Fruit fly (Drosophila melanogaster) whole organism, embryonic: ENCODE results near the gene SLC22A.

Source experiments
- ATbp ChIP-seq: fragments of 200-800 bp; sonication (Bioruptor generic); optimal IDR thresholded peaks from 2 replicates; lab custom pipeline; 2017; ENCODE audit warnings: missing biosample characterization, mild to moderate bottlenecking, missing genetic modification characterization, missing genetic modification reagents
- Abd-B ChIP-seq: fragments of 200-800 bp; sonication (Bioruptor generic); optimal IDR thresholded peaks from 2 replicates; lab custom pipeline; 2018; ENCODE audit warnings: missing biosample characterization, mild to moderate bottlenecking, missing genetic modification characterization, moderate library complexity
- Adf1 ChIP-seq: fragments of 200-800 bp; sonication (Bioruptor generic); IDR thresholded peaks from 2 replicates; pipeline ENCODE4 v1.3.6; 2022; ENCODE audit warnings: missing biosample characterization, missing genetic modification characterization
- Aef1 ChIP-seq: fragments of 200-800 bp; sonication (Bioruptor generic); IDR thresholded peaks from 3 replicates; pipeline ENCODE4 v1.3.6; 2022; ENCODE audit warnings: missing biosample characterization, missing genetic modification characterization
- BEAF-32 ChIP-seq: fragments of 200-800 bp; sonication (Bioruptor generic); optimal IDR thresholded peaks from 3 replicates; lab custom pipeline; 2017; ENCODE audit warnings: missing biosample characterization, missing genetic modification characterization, mild to moderate bottlenecking, moderate library complexity, missing genetic modification reagents
- C15 ChIP-seq: fragments of 200-800 bp; sonication (Bioruptor generic); IDR thresholded peaks from 3 replicates; pipeline ENCODE4 v1.3.6; 2022; ENCODE audit warnings: missing biosample characterization, missing genetic modification characterization
- CG12104 ChIP-seq: fragments of 200-800 bp; sonication (Bioruptor generic); optimal IDR thresholded peaks from 3 replicates; lab custom pipeline; 2016; ENCODE audit warnings: missing biosample characterization, missing genetic modification characterization
- CG13894 ChIP-seq: fragments of 200-800 bp; sonication (Bioruptor generic); optimal IDR thresholded peaks from 3 replicates; lab custom pipeline; 2018; ENCODE audit warnings: missing biosample characterization, mild to moderate bottlenecking, missing genetic modification characterization, moderate library complexity
- CG14441 ChIP-seq: fragments of 200-800 bp; sonication (Bioruptor generic); IDR thresholded peaks from 2 replicates; pipeline ENCODE4 v1.3.6; 2022; ENCODE audit warnings: missing biosample characterization, missing genetic modification characterization
- CG14667 ChIP-seq: fragments of 200-800 bp; sonication (Bioruptor generic); IDR thresholded peaks from 2 replicates; pipeline ENCODE4 v1.3.6; 2022; ENCODE audit warnings: missing biosample characterization, missing genetic modification characterization
- CG14710 ChIP-seq: fragments of 200-800 bp; sonication (Bioruptor generic); optimal IDR thresholded peaks from 3 replicates; lab custom pipeline; 2019; ENCODE audit warnings: missing biosample characterization, mild to moderate bottlenecking, missing genetic modification characterization, moderate library complexity
- CG1529 ChIP-seq: fragments of 200-800 bp; sonication (Bioruptor generic); optimal IDR thresholded peaks from 3 replicates; lab custom pipeline; 2018; ENCODE audit warnings: missing biosample characterization, missing genetic modification characterization
- CG15479 ChIP-seq: fragments of 200-800 bp; sonication (Bioruptor generic); optimal IDR thresholded peaks from 3 replicates; lab custom pipeline; 2019; ENCODE audit warnings: missing biosample characterization, mild to moderate bottlenecking, missing genetic modification characterization, moderate library complexity
- CG16813 ChIP-seq: fragments of 200-800 bp; sonication (Bioruptor generic); IDR thresholded peaks from 3 replicates; pipeline ENCODE4 v1.3.6; 2022; ENCODE audit warnings: missing biosample characterization, missing genetic modification characterization; ENCODE audit not compliant: partially characterized antibody
- CG17829 ChIP-seq: fragments of 200-800 bp; optimal IDR thresholded peaks from 2 replicates; lab custom pipeline; 2019; ENCODE audit warnings: missing biosample characterization, mild to moderate bottlenecking, missing genetic modification characterization, moderate library complexity
- CG2116 ChIP-seq: fragments of 200-800 bp; sonication (Bioruptor generic); optimal IDR thresholded peaks from 3 replicates; lab custom pipeline; 2018; ENCODE audit warnings: missing biosample characterization, mild to moderate bottlenecking, missing genetic modification characterization
- CG2712 ChIP-seq: fragments of 200-800 bp; optimal IDR thresholded peaks from 3 replicates; lab custom pipeline; 2019; ENCODE audit warnings: missing biosample characterization, mild to moderate bottlenecking, missing genetic modification characterization, moderate library complexity
- CG30020 ChIP-seq: fragments of 200-800 bp; optimal IDR thresholded peaks from 2 replicates; lab custom pipeline; 2019; ENCODE audit warnings: missing biosample characterization, mild to moderate bottlenecking, missing genetic modification characterization, moderate library complexity
- CG31365 ChIP-seq: fragments of 200-800 bp; sonication (Bioruptor generic); optimal IDR thresholded peaks from 2 replicates; lab custom pipeline; 2018; ENCODE audit warnings: missing biosample characterization, mild to moderate bottlenecking, missing genetic modification characterization
- CG4328 ChIP-seq: fragments of 200-800 bp; sonication (Bioruptor generic); optimal IDR thresholded peaks from 3 replicates; lab custom pipeline; 2017; ENCODE audit warnings: missing biosample characterization, missing genetic modification reagents, missing genetic modification characterization
- CG6254 ChIP-seq: fragments of 200-800 bp; sonication (Bioruptor generic); optimal IDR thresholded peaks from 3 replicates; lab custom pipeline; 2017; ENCODE audit warnings: mild to moderate bottlenecking, missing biosample characterization, missing genetic modification reagents, missing genetic modification characterization
- CG9437 ChIP-seq: fragments of 200-800 bp; sonication (Bioruptor generic); optimal IDR thresholded peaks from 2 replicates; lab custom pipeline; 2018; ENCODE audit warnings: missing biosample characterization, mild to moderate bottlenecking, missing genetic modification characterization
- CG9727 ChIP-seq: fragments of 200-800 bp; sonication (Bioruptor generic); optimal IDR thresholded peaks from 3 replicates; lab custom pipeline; 2017; ENCODE audit warnings: missing biosample characterization, mild to moderate bottlenecking, missing genetic modification characterization
- CoRest ChIP-seq: fragments of 200-800 bp; sonication (Bioruptor generic); optimal IDR thresholded peaks from 3 replicates; lab custom pipeline; 2018; ENCODE audit warnings: missing biosample characterization, mild to moderate bottlenecking, missing genetic modification characterization, moderate library complexity
- Deaf1 ChIP-seq: fragments of 200-800 bp; optimal IDR thresholded peaks from 3 replicates; lab custom pipeline; 2019; ENCODE audit warnings: missing biosample characterization, mild to moderate bottlenecking, missing genetic modification characterization, moderate library complexity
- Dp ChIP-seq: fragments of 200-800 bp; sonication (Bioruptor generic); optimal IDR thresholded peaks from 2 replicates; lab custom pipeline; 2018; ENCODE audit warnings: missing biosample characterization, mild to moderate bottlenecking, missing genetic modification characterization, moderate library complexity
- E2f2 ChIP-seq: fragments of 200-800 bp; sonication (Bioruptor generic); IDR thresholded peaks from 2 replicates; pipeline ENCODE4 v1.3.6; 2022; ENCODE audit warnings: missing biosample characterization, missing genetic modification characterization
- Fer2 ChIP-seq: fragments of 200-800 bp; sonication (Bioruptor generic); optimal IDR thresholded peaks from 2 replicates; lab custom pipeline; 2018; ENCODE audit warnings: missing biosample characterization, mild to moderate bottlenecking, missing genetic modification characterization, moderate library complexity
- Lhr ChIP-seq: fragments of 200-800 bp; sonication (Bioruptor generic); optimal IDR thresholded peaks from 3 replicates; lab custom pipeline; 2017; ENCODE audit warnings: mild to moderate bottlenecking, missing biosample characterization, missing genetic modification reagents, missing genetic modification characterization
- MBD-R2 ChIP-seq: fragments of 200-800 bp; sonication (Bioruptor generic); IDR thresholded peaks from 2 replicates; pipeline ENCODE4 v1.3.6; 2022; ENCODE audit warnings: missing biosample characterization, missing genetic modification characterization
- NC2α ChIP-seq: fragments of 200-800 bp; sonication (Bioruptor generic); optimal IDR thresholded peaks from 2 replicates; lab custom pipeline; 2016; ENCODE audit warnings: missing biosample characterization, missing genetic modification characterization
- Nf-YB ChIP-seq: fragments of 200-800 bp; sonication (Bioruptor generic); optimal IDR thresholded peaks from 3 replicates; lab custom pipeline; 2019; ENCODE audit warnings: missing biosample characterization, mild to moderate bottlenecking, missing genetic modification characterization, moderate library complexity
- Opbp ChIP-seq: fragments of 200-800 bp; sonication (Bioruptor generic); IDR thresholded peaks from 3 replicates; pipeline ENCODE4 v1.3.6; 2022; ENCODE audit warnings: missing biosample characterization, missing genetic modification characterization; ENCODE audit not compliant: partially characterized antibody
- Ptx1 ChIP-seq: fragments of 200-800 bp; sonication (Bioruptor generic); IDR thresholded peaks from 2 replicates; pipeline ENCODE4 v1.3.6; 2022; ENCODE audit warnings: missing biosample characterization, missing genetic modification characterization
- Spps ChIP-seq: fragments of 200-800 bp; sonication (Bioruptor generic); optimal IDR thresholded peaks from 2 replicates; lab custom pipeline; 2018; ENCODE audit warnings: missing biosample characterization, mild to moderate bottlenecking, missing genetic modification characterization
- ab ChIP-seq: fragments of 200-800 bp; sonication (Bioruptor generic); optimal IDR thresholded peaks from 2 replicates; lab custom pipeline; 2016; ENCODE audit warnings: missing biosample characterization, missing genetic modification characterization
- ara ChIP-seq: fragments of 200-800 bp; sonication (Bioruptor generic); IDR thresholded peaks from 2 replicates; pipeline ENCODE4 v1.3.6; 2022; ENCODE audit warnings: missing biosample characterization, missing genetic modification characterization
- bbx ChIP-seq: fragments of 200-800 bp; sonication (Bioruptor generic); IDR thresholded peaks from 2 replicates; pipeline ENCODE4 v1.3.6; 2022; ENCODE audit warnings: missing biosample characterization, missing genetic modification characterization; ENCODE audit not compliant: partially characterized antibody
- eve ChIP-seq, 2 experiments: fragments of >200 bp; optimal IDR thresholded peaks; 2 replicates each; lab custom pipeline; 2017; ENCODE audit warnings: missing biosample characterization in 2 of 2, missing genetic modification characterization in 2 of 2
- gfzf ChIP-seq: fragments of 200-800 bp; sonication (Bioruptor generic); optimal IDR thresholded peaks from 2 replicates; lab custom pipeline; 2016; ENCODE audit warnings: missing biosample characterization, mild to moderate bottlenecking, missing genetic modification characterization, moderate library complexity
- gt ChIP-seq: fragments of 200-800 bp; sonication (Bioruptor generic); IDR thresholded peaks from 2 replicates; pipeline ENCODE4 v1.3.6; 2022; ENCODE audit warnings: missing biosample characterization, missing genetic modification characterization
- insv ChIP-seq, 2 experiments: fragments of 200-800 bp; sonication (Bioruptor generic); optimal IDR thresholded peaks; 3 replicates each; lab custom pipeline; 2016 to 2018; ENCODE audit warnings: missing biosample characterization in 2 of 2, missing genetic modification characterization in 2 of 2
- lola ChIP-seq, 3 experiments: fragments of >200 bp in 2 of 3; fragments of 200-800 bp in 1 of 3; sonication (Bioruptor generic) in 1 of 3; optimal IDR thresholded peaks; 2 replicates each; lab custom pipeline; 2017 to 2019; ENCODE audit warnings: missing biosample characterization in 3 of 3, missing genetic modification characterization in 3 of 3, mild to moderate bottlenecking in 1 of 3, moderate library complexity in 1 of 3
- nmo ChIP-seq: fragments of 200-800 bp; sonication (Bioruptor generic); optimal IDR thresholded peaks from 2 replicates; lab custom pipeline; 2018; ENCODE audit warnings: missing biosample characterization, mild to moderate bottlenecking, missing genetic modification characterization, moderate library complexity
- onecut ChIP-seq: fragments of 200-800 bp; sonication (Bioruptor generic); IDR thresholded peaks from 2 replicates; pipeline ENCODE4 v1.3.6; 2022; ENCODE audit warnings: missing biosample characterization, missing genetic modification characterization
- pzg ChIP-seq: fragments of 200-800 bp; sonication (Bioruptor generic); optimal IDR thresholded peaks from 3 replicates; lab custom pipeline; 2018; ENCODE audit warnings: missing biosample characterization, mild to moderate bottlenecking, missing genetic modification characterization, moderate library complexity
- row ChIP-seq: fragments of 200-800 bp; sonication (Bioruptor generic); IDR thresholded peaks from 3 replicates; pipeline ENCODE4 v1.3.6; 2022; ENCODE audit warnings: missing biosample characterization, missing genetic modification characterization
- shn ChIP-seq: fragments of 200-800 bp; sonication (Bioruptor generic); optimal IDR thresholded peaks from 3 replicates; lab custom pipeline; 2016; ENCODE audit warnings: missing biosample characterization, missing genetic modification characterization
- stwl ChIP-seq: fragments of 200-800 bp; sonication (Bioruptor generic); optimal IDR thresholded peaks from 3 replicates; lab custom pipeline; 2018; ENCODE audit warnings: missing biosample characterization, mild to moderate bottlenecking, missing genetic modification characterization, moderate library complexity

The SLC22A gene

DNA sequence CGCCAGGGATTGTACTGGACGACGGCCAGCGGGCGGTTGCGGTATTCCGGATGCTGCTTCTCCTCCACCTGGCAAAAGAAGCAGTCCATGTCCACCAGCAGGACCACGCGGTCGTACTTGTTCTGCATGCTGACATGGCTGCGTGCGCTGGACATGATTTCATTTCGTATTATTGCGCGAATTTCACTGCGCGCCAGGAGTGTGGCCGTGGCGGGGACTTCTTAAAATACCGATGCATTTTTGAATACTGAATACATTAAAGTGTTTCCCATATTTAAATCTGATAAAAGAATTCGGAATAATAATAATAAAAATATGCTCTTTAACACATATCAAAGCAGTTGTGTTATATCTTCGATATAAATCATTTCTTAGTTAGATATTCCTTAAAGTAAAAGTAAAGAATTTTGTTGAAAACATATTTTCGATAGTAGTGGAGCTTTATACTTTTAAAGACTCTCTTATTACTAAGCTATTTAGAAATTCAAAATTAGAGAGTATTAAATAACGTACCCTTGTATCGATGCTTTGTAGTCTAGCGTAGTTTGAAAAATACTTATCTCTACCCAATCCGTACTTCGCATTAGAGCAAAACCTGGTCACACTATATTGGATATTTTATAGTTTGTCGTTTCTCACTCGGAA, 7.2 kb downstream of the SLC22A start, which contains the start of the genes PolH and CG14562:
TSS of gene PolH (minus strand) at position 198 of the 645 bp plus-strand sequence.
TSS of gene CG14562 (plus strand) at position 607 of the 645 bp plus-strand sequence.
- TF ChIP-seq CG16813 (GFP tag; lab: Robert Waterston, UW) (no peak), ara (GFP tag; lab: Robert Waterston, UW) (no peak), gt (no peak), NC2α (GFP tag; lab: Kevin White, UChicago) (no peak), Deaf1 (tag; lab: Kevin White, UChicago) (no peak), Lhr (GFP tag; lab: Kevin White, UChicago) (peak; percentile 10), gfzf (GFP tag; lab: Kevin White, UChicago) (peak; percentile 75), Fer2 (tag; lab: Kevin White, UChicago) (no peak), Spps (no peak), stwl (tag; lab: Kevin White, UChicago) (peak; percentile 30), E2f2 (GFP tag; lab: Robert Waterston, UW) (peak; percentile 75), CG13894 (tag; lab: Kevin White, UChicago) (no peak), nmo (GFP tag; lab: Kevin White, UChicago) (peak; percentile 38), Ptx1 (GFP tag; lab: Robert Waterston, UW) (no peak), pzg (GFP tag; lab: Kevin White, UChicago) (peak; percentile 23), row (GFP tag; lab: Robert Waterston, UW) (peak; percentile 60), CG15479 (peak; percentile 40), bbx (no peak), Dp (peak; percentile 72), Opbp (GFP tag; lab: Robert Waterston, UW) (0 out of 3 replicates have a peak, but pooled peaks have one; percentile 23), Aef1 (GFP tag; lab: Robert Waterston, UW) (no peak), lola (GFP tag; optimal IDR thresholded peaks at IDR 0.05; lab: Kevin White, UChicago) (no peak), CG1529 (GFP tag; lab: Kevin White, UChicago) (no peak), CG14667 (GFP tag; lab: Robert Waterston, UW) (no peak), CG9437 (GFP tag; lab: Kevin White, UChicago) (peak; percentile 21), C15 (GFP tag; lab: Robert Waterston, UW) (no peak), insv (GFP tag; optimal IDR thresholded peaks at IDR 0.05; lab: Kevin White, UChicago) (no peak), Abd-B (GFP tag; lab: Kevin White, UChicago) (peak; percentile 19), eve (GFP tag; optimal IDR thresholded peaks at IDR 0.05; lab: Kevin White, UChicago) (no peak), CG2116 (GFP tag; lab: Kevin White, UChicago) (peak; percentile 24), CG14441 (GFP tag; lab: Robert Waterston, UW) (no peak), Adf1 (no peak), shn (GFP tag; lab: Kevin White, UChicago) (no peak), ATbp (no peak), CG4328 (GFP tag; lab: Kevin White, UChicago) (no peak), CG12104 (GFP tag; lab: Kevin White, UChicago) (no peak), CG6254 (GFP tag; lab: Kevin White, UChicago) (no peak), ab (GFP tag; lab: Kevin White, UChicago) (no peak), CG9727 (no peak), CoRest (tag; lab: Kevin White, UChicago) (peak; percentile 46), BEAF-32 (GFP tag; lab: Kevin White, UChicago) (peak; percentile 37), Nf-YB (peak; percentile 38), CG30020 (tag; lab: Kevin White, UChicago) (peak; percentile 39), CG2712 (peak; percentile 10), CG14710 (tag; lab: Kevin White, UChicago) (peak; percentile 74), MBD-R2 (peak; percentile 29), CG31365 (tag; lab: Kevin White, UChicago) (no peak), CG17829 (no peak), onecut (GFP tag; lab: Robert Waterston, UW) (no peak)
